Worm (Caenorhabditis elegans): Measurements from ENCODE around the gene Y57A10A.24.

DNA sequence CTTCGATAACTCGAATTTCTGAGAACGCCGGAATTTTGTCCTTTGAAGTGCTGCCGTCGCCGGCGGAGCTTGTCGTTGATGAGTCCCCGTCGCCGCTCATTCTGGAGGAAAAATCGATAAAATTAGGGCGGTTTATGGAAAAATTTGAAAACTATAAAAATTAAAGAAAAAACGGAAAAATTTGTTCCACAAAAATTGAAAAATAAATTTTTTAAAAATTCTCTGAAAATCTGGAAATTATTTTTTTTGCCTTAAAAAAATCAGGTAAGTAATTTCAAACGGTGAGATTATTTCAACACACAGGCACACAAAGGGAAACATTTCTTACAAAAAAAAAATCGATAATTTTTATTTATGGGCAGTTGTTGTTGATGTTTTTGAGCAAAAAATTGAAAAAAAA lies 13.8 kb downstream of the Y57A10A.24 start, which contains the start of gene parn-2:
- TF ChIP-seq unc-62 (GFP tag; optimal IDR thresholded peaks at IDR 0.05) (no peak), nhr-11 (tag; optimal IDR thresholded peaks at IDR 0.05) (no peak), R02D3.7 (tag; optimal IDR thresholded peaks at IDR 0.05) (no peak), ceh-16 (tag; optimal IDR thresholded peaks at IDR 0.05) (no peak), ama-1 (optimal IDR thresholded peaks at IDR 0.05) (no peak), ztf-11 (tag; optimal IDR thresholded peaks at IDR 0.05) (no peak), nhr-237 (tag; optimal IDR thresholded peaks at IDR 0.05) (no peak), pha-4 (tag; optimal IDR thresholded peaks at IDR 0.05) (no peak), elt-2 (tag; optimal IDR thresholded peaks at IDR 0.05) (no peak), skn-1 (tag; optimal IDR thresholded peaks at IDR 0.05) (no peak), egl-27 (tag; optimal IDR thresholded peaks at IDR 0.05) (no peak), elt-1 (tag; optimal IDR thresholded peaks at IDR 0.05) (no peak), lin-39 (tag; optimal IDR thresholded peaks at IDR 0.05) (no peak), mdl-1 (tag; optimal IDR thresholded peaks at IDR 0.05) (no peak)
